Worm (Caenorhabditis elegans): Measurements from ENCODE around the gene F28E10.4.

Gene F28E10.4

ce11 chrIV:4588408-4588807, 21.2 kb upstream of the F28E10.4 start:
- TF ChIP-seq ama-1 (optimal IDR thresholded peaks at IDR 0.05) = no peak
- TF ChIP-seq ama-1 (GFP tag; optimal IDR thresholded peaks at IDR 0.05) = no peak
- no peak for TF ChIP-seq ceh-91 (GFP tag; IDR thresholded peaks at IDR 0.05)

DNA sequence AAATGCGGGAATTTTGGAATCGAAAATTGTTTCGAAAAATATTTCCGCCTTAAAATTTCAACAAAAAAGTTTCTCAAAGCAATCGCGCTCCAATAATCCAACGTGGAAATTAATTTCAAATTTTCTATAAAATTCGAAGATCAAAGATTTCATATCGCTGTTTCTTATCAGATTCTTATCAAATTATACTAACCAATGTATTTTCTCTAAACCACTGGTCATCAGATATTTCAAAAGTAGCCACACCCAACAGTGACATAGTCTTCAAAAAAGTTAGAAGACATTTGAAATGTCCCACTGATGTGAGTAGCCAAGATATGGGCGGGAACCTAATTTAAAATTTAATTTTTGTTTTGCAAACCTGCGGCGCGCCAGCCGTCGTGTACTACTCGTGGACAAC, 20.3 kb upstream of the F28E10.4 start:
- TF ChIP-seq ceh-27 (GFP tag; optimal IDR thresholded peaks at IDR 0.05) (no peak), repo-1 (tag; optimal IDR thresholded peaks at IDR 0.05) (no peak), mxl-1 (tag; optimal IDR thresholded peaks at IDR 0.05) (no peak), Y53G8AR.9 (GFP tag; conservative IDR thresholded peaks at IDR 0.05) (no peak), D2030.7 (GFP tag; IDR thresholded peaks at IDR 0.05) (no peak), snpc-1.3 (tag; optimal IDR thresholded peaks at IDR 0.05; ENCODE audit: insufficient read depth) (no peak), F49E8.2 (tag; optimal IDR thresholded peaks at IDR 0.05; ENCODE audit: insufficient read depth) (no peak), C17E4.6 (GFP tag; IDR thresholded peaks at IDR 0.05) (no peak), B0261.1 (tag; optimal IDR thresholded peaks at IDR 0.05) (no peak), lsy-27 (tag; optimal IDR thresholded peaks at IDR 0.05; ENCODE audit: borderline replicate concordance, insufficient read depth) (no peak), F52B5.7 (tag; optimal IDR thresholded peaks at IDR 0.05) (no peak), nhr-179 (tag; optimal IDR thresholded peaks at IDR 0.05) (no peak), nhr-27 (tag; optimal IDR thresholded peaks at IDR 0.05) (no peak), lin-35 (GFP tag; optimal IDR thresholded peaks at IDR 0.05) (no peak), F23B12.7 (tag; optimal IDR thresholded peaks at IDR 0.05; ENCODE audit: insufficient read depth) (no peak)

DNA sequence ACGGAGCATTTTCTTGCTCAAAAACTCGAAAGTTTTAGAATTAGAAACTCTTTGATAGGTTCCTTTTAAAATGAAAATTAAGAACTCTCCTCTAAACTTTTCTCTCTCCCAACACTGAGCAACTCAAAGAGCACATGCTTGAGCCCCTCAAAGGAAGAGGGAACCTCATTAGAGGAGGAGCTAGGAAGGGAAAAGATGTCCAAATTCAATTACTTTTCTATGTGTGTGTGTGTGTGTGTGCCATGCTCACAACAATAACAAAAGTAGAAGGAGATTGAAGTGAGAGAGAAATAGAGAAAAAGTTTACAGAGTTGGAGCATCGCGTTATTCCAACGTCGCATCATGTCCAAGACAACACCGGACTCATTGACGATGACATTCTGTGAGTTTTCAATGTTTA, 18.7 kb upstream of the F28E10.4 start:
- no peak for TF ChIP-seq F33H1.4 (GFP tag; IDR thresholded peaks at IDR 0.05)
- TF ChIP-seq nfya-1 (tag; optimal IDR thresholded peaks at IDR 0.05; ENCODE audit: borderline replicate concordance, insufficient read depth) = no peak

DNA sequence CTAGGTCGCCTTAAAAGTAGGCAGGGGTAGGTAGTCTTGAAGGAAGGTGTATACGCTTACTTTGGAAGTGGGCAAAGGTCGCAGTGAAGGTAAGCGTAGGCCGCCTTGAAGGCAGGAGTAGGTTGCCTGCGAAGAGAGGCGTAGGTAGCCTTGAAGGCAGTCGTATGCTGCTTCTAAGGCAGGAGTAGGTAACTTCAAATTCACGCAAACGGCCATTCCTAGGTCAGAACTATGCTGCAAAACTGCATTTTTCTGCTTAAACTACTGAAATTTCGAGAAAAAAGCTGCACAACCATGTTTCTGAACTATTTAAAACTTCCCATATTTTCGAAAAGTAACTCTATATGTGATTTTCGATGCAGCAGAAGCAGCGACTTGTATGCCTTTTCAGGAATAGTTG, 12.2 kb upstream of the F28E10.4 start:
- TF ChIP-seq ama-1 (optimal IDR thresholded peaks at IDR 0.05) = no peak
- TF ChIP-seq ama-1 (GFP tag; optimal IDR thresholded peaks at IDR 0.05) = no peak
- no peak for TF ChIP-seq egrh-3 (GFP tag; IDR thresholded peaks at IDR 0.05)
- TF ChIP-seq B0035.1 (tag; optimal IDR thresholded peaks at IDR 0.05) = no peak
- TF ChIP-seq F39B2.1 (GFP tag; IDR thresholded peaks at IDR 0.05) = no peak
- no peak for TF ChIP-seq F33H1.4 (GFP tag; IDR thresholded peaks at IDR 0.05)
- TF ChIP-seq madf-10 (tag; optimal IDR thresholded peaks at IDR 0.05) = no peak

DNA sequence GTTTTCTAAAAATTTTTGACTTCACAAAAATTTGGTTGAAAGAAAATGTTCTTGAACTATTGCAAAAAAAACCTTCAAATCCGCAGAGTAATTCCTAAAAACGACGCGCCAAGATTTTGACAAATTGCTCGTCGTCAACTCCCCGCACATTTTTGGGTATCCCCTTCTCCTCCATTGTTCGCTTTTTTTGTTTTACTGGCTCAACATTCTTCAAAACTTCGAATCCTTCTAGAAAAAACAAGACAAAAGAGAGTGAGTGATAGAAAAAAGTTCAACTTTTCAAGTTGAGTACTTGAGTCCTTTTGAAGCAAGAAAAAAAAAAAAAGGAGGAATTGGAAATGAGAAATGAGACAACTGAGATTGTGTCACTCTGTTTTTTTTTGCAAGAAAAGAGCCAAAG, 9.6 kb upstream of the F28E10.4 start:
- no peak for TF ChIP-seq akir-1 (GFP tag; optimal IDR thresholded peaks at IDR 0.05)
- no peak for TF ChIP-seq ztf-26 (tag; optimal IDR thresholded peaks at IDR 0.05)
- no peak for TF ChIP-seq lag-1 (GFP tag; IDR thresholded peaks at IDR 0.05)
- TF ChIP-seq cebp-2 (GFP tag; IDR thresholded peaks at IDR 0.05) = no peak
- TF ChIP-seq lin-26 (GFP tag; IDR thresholded peaks at IDR 0.05) = no peak
- TF ChIP-seq let-607 (tag; optimal IDR thresholded peaks at IDR 0.05) = no peak
- TF ChIP-seq hlh-26 (GFP tag; conservative IDR thresholded peaks at IDR 0.05) = no peak
- TF ChIP-seq repo-1 (tag; optimal IDR thresholded peaks at IDR 0.05) = no peak
- no peak for TF ChIP-seq ceh-27 (GFP tag; optimal IDR thresholded peaks at IDR 0.05)

Data from whole organism, young adult.